Fruit fly (Drosophila melanogaster) whole organism, embryonic: ENCODE data around the gene CG3347.

Experiments used
- Atf3 ChIP-seq: fragments of 200-800 bp; sonication (Bioruptor generic); optimal IDR thresholded peaks from 3 replicates; lab custom pipeline; 2016; ENCODE audit warnings: missing biosample characterization, missing genetic modification characterization
- Bteb2 ChIP-seq: fragments of 200-800 bp; sonication (Bioruptor generic); optimal IDR thresholded peaks from 2 replicates; lab custom pipeline; 2016; ENCODE audit warnings: missing biosample characterization, missing genetic modification characterization
- CG10147 ChIP-seq: fragments of 200-800 bp; sonication (Bioruptor generic); optimal IDR thresholded peaks from 2 replicates; lab custom pipeline; 2019; ENCODE audit warnings: missing biosample characterization, mild to moderate bottlenecking, missing genetic modification characterization, moderate library complexity
- CG10274 ChIP-seq: fragments of 200-800 bp; sonication (Bioruptor generic); optimal IDR thresholded peaks from 3 replicates; lab custom pipeline; 2017; ENCODE audit warnings: missing biosample characterization, mild to moderate bottlenecking, missing genetic modification characterization
- CG10431 ChIP-seq: fragments of 200-800 bp; sonication (Bioruptor generic); optimal IDR thresholded peaks from 3 replicates; lab custom pipeline; 2018; ENCODE audit warnings: missing biosample characterization, mild to moderate bottlenecking, missing genetic modification characterization
- CG12155 ChIP-seq: fragments of 200-800 bp; sonication (Bioruptor generic); optimal IDR thresholded peaks from 3 replicates; lab custom pipeline; 2016; ENCODE audit warnings: missing biosample characterization, missing genetic modification characterization
- CG12219 ChIP-seq: fragments of 200-800 bp; sonication (Bioruptor generic); optimal IDR thresholded peaks from 3 replicates; lab custom pipeline; 2018; ENCODE audit warnings: missing biosample characterization, mild to moderate bottlenecking, missing genetic modification characterization
- CG12744 ChIP-seq: fragments of 200-800 bp; sonication (Bioruptor generic); optimal IDR thresholded peaks from 2 replicates; lab custom pipeline; 2016; ENCODE audit warnings: missing biosample characterization, missing genetic modification characterization
- CG14710 ChIP-seq: fragments of 200-800 bp; sonication (Bioruptor generic); optimal IDR thresholded peaks from 3 replicates; lab custom pipeline; 2019; ENCODE audit warnings: missing biosample characterization, mild to moderate bottlenecking, missing genetic modification characterization, moderate library complexity
- CG1529 ChIP-seq: fragments of 200-800 bp; sonication (Bioruptor generic); optimal IDR thresholded peaks from 3 replicates; lab custom pipeline; 2018; ENCODE audit warnings: missing biosample characterization, missing genetic modification characterization
- CG2875 ChIP-seq: fragments of 200-800 bp; sonication (Bioruptor generic); optimal IDR thresholded peaks from 2 replicates; lab custom pipeline; 2017; ENCODE audit warnings: missing biosample characterization, mild to moderate bottlenecking, missing genetic modification characterization, missing genetic modification reagents
- CG30431 ChIP-seq: fragments of 200-800 bp; sonication (Bioruptor generic); optimal IDR thresholded peaks from 2 replicates; lab custom pipeline; 2017; ENCODE audit warnings: missing biosample characterization, missing genetic modification characterization
- CG31441 ChIP-seq: fragments of 200-800 bp; sonication (Bioruptor generic); IDR thresholded peaks from 2 replicates; pipeline ENCODE4 v1.3.6; 2022; ENCODE audit warnings: missing biosample characterization, missing genetic modification characterization
- CG32772 ChIP-seq: fragments of 200-800 bp; sonication (Bioruptor generic); IDR thresholded peaks from 2 replicates; pipeline ENCODE4 v1.3.6; 2022; ENCODE audit warnings: missing biosample characterization, missing genetic modification characterization
- CG42726 ChIP-seq: fragments of 200-800 bp; sonication (Bioruptor generic); IDR thresholded peaks from 2 replicates; pipeline ENCODE4 v1.3.6; 2022; ENCODE audit warnings: missing biosample characterization, missing genetic modification characterization; ENCODE audit not compliant: partially characterized antibody
- CG5245 ChIP-seq: fragments of 200-800 bp; sonication (Bioruptor generic); optimal IDR thresholded peaks from 3 replicates; lab custom pipeline; 2016; ENCODE audit warnings: missing biosample characterization, missing genetic modification characterization
- CG7271 ChIP-seq: fragments of 200-800 bp; sonication (Bioruptor generic); optimal IDR thresholded peaks from 2 replicates; lab custom pipeline; 2018; ENCODE audit warnings: missing biosample characterization, mild to moderate bottlenecking, missing genetic modification characterization, moderate library complexity
- CG7745 ChIP-seq: fragments of 200-800 bp; sonication (Bioruptor generic); optimal IDR thresholded peaks from 2 replicates; lab custom pipeline; 2018; ENCODE audit warnings: missing biosample characterization, mild to moderate bottlenecking, missing genetic modification characterization, moderate library complexity
- CG8944 ChIP-seq: fragments of 200-800 bp; sonication (Bioruptor generic); optimal IDR thresholded peaks from 3 replicates; lab custom pipeline; 2016; ENCODE audit warnings: missing biosample characterization, missing genetic modification characterization
- Dp ChIP-seq: fragments of 200-800 bp; sonication (Bioruptor generic); optimal IDR thresholded peaks from 2 replicates; lab custom pipeline; 2018; ENCODE audit warnings: missing biosample characterization, mild to moderate bottlenecking, missing genetic modification characterization, moderate library complexity
- Eip74EF ChIP-seq, 2 experiments: fragments of 200-800 bp in 1 of 2; fragments of >200 bp in 1 of 2; sonication (Bioruptor generic) in 1 of 2; optimal IDR thresholded peaks; 2 replicates each; lab custom pipeline; 2017 to 2019; ENCODE audit warnings: missing biosample characterization in 2 of 2, missing genetic modification characterization in 2 of 2, mild to moderate bottlenecking in 1 of 2, moderate library complexity in 1 of 2
- Elba2 ChIP-seq: fragments of 200-800 bp; sonication (Bioruptor generic); optimal IDR thresholded peaks from 3 replicates; lab custom pipeline; 2016; ENCODE audit warnings: missing biosample characterization, missing genetic modification characterization
- HHEX ChIP-seq: fragments of 200-800 bp; sonication (Bioruptor generic); optimal IDR thresholded peaks from 3 replicates; lab custom pipeline; 2017; ENCODE audit warnings: missing biosample characterization, mild to moderate bottlenecking, missing genetic modification characterization, missing genetic modification reagents
- HLHmδ ChIP-seq: fragments of 200-800 bp; sonication (Bioruptor generic); optimal IDR thresholded peaks from 2 replicates; lab custom pipeline; 2018; ENCODE audit warnings: missing biosample characterization, mild to moderate bottlenecking, missing genetic modification characterization, moderate library complexity
- Jarid2 ChIP-seq: fragments of 200-800 bp; sonication (Bioruptor generic); optimal IDR thresholded peaks from 3 replicates; lab custom pipeline; 2017; ENCODE audit warnings: mild to moderate bottlenecking, missing biosample characterization, missing genetic modification reagents, missing genetic modification characterization
- Max ChIP-seq: fragments of 200-800 bp; sonication (Bioruptor generic); optimal IDR thresholded peaks from 2 replicates; lab custom pipeline; 2016; ENCODE audit warnings: missing biosample characterization, mild to moderate bottlenecking, missing genetic modification characterization
- Opbp ChIP-seq: fragments of 200-800 bp; sonication (Bioruptor generic); IDR thresholded peaks from 3 replicates; pipeline ENCODE4 v1.3.6; 2022; ENCODE audit warnings: missing biosample characterization, missing genetic modification characterization; ENCODE audit not compliant: partially characterized antibody
- Rfx ChIP-seq: fragments of 200-800 bp; sonication (Bioruptor generic); IDR thresholded peaks from 2 replicates; pipeline ENCODE4 v1.3.6; 2022; ENCODE audit warnings: missing biosample characterization, missing genetic modification characterization
- Spps ChIP-seq: fragments of 200-800 bp; sonication (Bioruptor generic); optimal IDR thresholded peaks from 2 replicates; lab custom pipeline; 2018; ENCODE audit warnings: missing biosample characterization, mild to moderate bottlenecking, missing genetic modification characterization
- Ssrp ChIP-seq: fragments of 200-800 bp; sonication (Bioruptor generic); optimal IDR thresholded peaks from 2 replicates; lab custom pipeline; 2018; ENCODE audit warnings: missing biosample characterization, mild to moderate bottlenecking, missing genetic modification characterization, moderate library complexity
- dmrt11E ChIP-seq: fragments of 200-800 bp; sonication (Bioruptor generic); optimal IDR thresholded peaks from 3 replicates; lab custom pipeline; 2018; ENCODE audit warnings: missing biosample characterization, mild to moderate bottlenecking, missing genetic modification characterization, moderate library complexity
- ems ChIP-seq: fragments of 200-800 bp; sonication (Bioruptor generic); optimal IDR thresholded peaks from 3 replicates; lab custom pipeline; 2016; ENCODE audit warnings: missing biosample characterization, missing genetic modification characterization
- eyg ChIP-seq: fragments of 200-800 bp; sonication (Bioruptor generic); optimal IDR thresholded peaks from 3 replicates; lab custom pipeline; 2016; ENCODE audit warnings: missing biosample characterization, missing genetic modification characterization
- fd102C ChIP-seq: fragments of 200-800 bp; sonication (Bioruptor generic); optimal IDR thresholded peaks from 2 replicates; lab custom pipeline; 2018; ENCODE audit warnings: missing biosample characterization, mild to moderate bottlenecking, missing genetic modification characterization, moderate library complexity
- fu2 ChIP-seq: fragments of 200-800 bp; sonication (Bioruptor generic); optimal IDR thresholded peaks from 2 replicates; lab custom pipeline; 2016; ENCODE audit warnings: missing biosample characterization, missing genetic modification characterization
- gsb-n ChIP-seq: fragments of 200-800 bp; sonication (Bioruptor generic); optimal IDR thresholded peaks from 3 replicates; lab custom pipeline; 2018; ENCODE audit warnings: missing biosample characterization, mild to moderate bottlenecking, missing genetic modification characterization
- pzg ChIP-seq: fragments of 200-800 bp; sonication (Bioruptor generic); optimal IDR thresholded peaks from 3 replicates; lab custom pipeline; 2018; ENCODE audit warnings: missing biosample characterization, mild to moderate bottlenecking, missing genetic modification characterization, moderate library complexity
- sc ChIP-seq, 3 experiments: fragments of >200 bp in 2 of 3; fragments of 200-800 bp in 1 of 3; sonication (Bioruptor generic) in 1 of 3; optimal IDR thresholded peaks; 2 replicates in 2 of 3; 3 replicates in 1 of 3; lab custom pipeline; 2017; ENCODE audit warnings: mild to moderate bottlenecking in 1 of 3, missing biosample characterization in 1 of 3, missing genetic modification characterization in 1 of 3, missing genetic modification reagents in 1 of 3
- sd ChIP-seq: fragments of 200-800 bp; sonication (Bioruptor generic); optimal IDR thresholded peaks from 3 replicates; lab custom pipeline; 2018; ENCODE audit warnings: missing biosample characterization, mild to moderate bottlenecking, missing genetic modification characterization, moderate library complexity
- sens ChIP-seq: fragments of 200-800 bp; sonication (Bioruptor generic); peaks from one replicate; lab custom pipeline; 2016; ENCODE audit warnings: missing biosample characterization, missing genetic modification characterization
- tin ChIP-seq: fragments of 200-800 bp; sonication (Bioruptor generic); optimal IDR thresholded peaks from 3 replicates; lab custom pipeline; 2016; ENCODE audit warnings: missing biosample characterization, missing genetic modification characterization
- tna ChIP-seq: fragments of 200-800 bp; sonication (Bioruptor generic); IDR thresholded peaks from 2 replicates; pipeline ENCODE4 v1.3.6; 2022; ENCODE audit warnings: missing biosample characterization, missing genetic modification characterization; ENCODE audit not compliant: partially characterized antibody
- trem ChIP-seq: fragments of 200-800 bp; optimal IDR thresholded peaks from 3 replicates; lab custom pipeline; 2019; ENCODE audit warnings: missing biosample characterization, mild to moderate bottlenecking, missing genetic modification characterization, moderate library complexity
- tup ChIP-seq: fragments of 200-800 bp; sonication (Bioruptor generic); optimal IDR thresholded peaks from 2 replicates; lab custom pipeline; 2016; ENCODE audit warnings: missing biosample characterization, mild to moderate bottlenecking, missing genetic modification characterization, moderate library complexity

The CG3347 gene

DNA sequence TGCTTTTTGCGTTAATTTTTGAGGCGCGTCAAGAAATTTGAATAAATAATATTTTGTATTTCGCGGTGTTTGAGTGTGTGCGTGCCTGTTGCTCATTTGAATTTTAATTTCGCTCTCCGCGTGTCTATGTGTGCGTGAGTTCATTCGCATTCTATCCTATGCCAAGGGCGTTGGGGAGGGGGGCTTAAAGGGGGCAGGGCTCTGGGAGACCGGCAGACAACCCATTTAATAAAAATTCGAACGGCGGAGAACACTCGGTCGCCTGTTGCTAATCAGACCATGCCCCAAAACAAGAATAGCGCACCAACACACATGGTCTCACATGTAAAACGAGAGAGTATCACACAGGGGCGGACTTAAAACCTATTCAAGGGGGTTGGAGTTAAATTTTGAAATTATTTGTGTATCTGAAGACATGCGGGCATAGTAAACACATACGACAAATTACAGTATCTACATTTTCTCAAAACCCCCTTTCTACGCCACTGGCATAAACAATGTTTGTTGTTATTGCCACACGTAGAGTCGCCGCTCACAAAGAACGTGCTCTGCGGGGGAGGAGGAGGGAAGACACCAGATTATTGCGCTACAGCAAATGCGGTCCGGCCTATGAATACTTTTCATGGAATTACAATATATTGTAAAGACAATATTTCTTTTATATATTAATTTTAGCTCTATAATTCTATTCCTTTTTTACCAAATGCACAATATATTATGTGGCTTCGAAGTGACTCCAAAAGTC, 32.7 kb downstream of the CG3347 start (continued):
- TF ChIP-seq fu2 (GFP tag; lab: Kevin White, UChicago): peak; percentile 99
- no peak for TF ChIP-seq CG42726 (GFP tag; lab: Robert Waterston, UW)
- peak; percentile 97 for TF ChIP-seq CG7271
- peak; percentile 100 for TF ChIP-seq CG8944 (GFP tag; lab: Kevin White, UChicago)
- TF ChIP-seq, all 482 proteins: peak for 452

DNA sequence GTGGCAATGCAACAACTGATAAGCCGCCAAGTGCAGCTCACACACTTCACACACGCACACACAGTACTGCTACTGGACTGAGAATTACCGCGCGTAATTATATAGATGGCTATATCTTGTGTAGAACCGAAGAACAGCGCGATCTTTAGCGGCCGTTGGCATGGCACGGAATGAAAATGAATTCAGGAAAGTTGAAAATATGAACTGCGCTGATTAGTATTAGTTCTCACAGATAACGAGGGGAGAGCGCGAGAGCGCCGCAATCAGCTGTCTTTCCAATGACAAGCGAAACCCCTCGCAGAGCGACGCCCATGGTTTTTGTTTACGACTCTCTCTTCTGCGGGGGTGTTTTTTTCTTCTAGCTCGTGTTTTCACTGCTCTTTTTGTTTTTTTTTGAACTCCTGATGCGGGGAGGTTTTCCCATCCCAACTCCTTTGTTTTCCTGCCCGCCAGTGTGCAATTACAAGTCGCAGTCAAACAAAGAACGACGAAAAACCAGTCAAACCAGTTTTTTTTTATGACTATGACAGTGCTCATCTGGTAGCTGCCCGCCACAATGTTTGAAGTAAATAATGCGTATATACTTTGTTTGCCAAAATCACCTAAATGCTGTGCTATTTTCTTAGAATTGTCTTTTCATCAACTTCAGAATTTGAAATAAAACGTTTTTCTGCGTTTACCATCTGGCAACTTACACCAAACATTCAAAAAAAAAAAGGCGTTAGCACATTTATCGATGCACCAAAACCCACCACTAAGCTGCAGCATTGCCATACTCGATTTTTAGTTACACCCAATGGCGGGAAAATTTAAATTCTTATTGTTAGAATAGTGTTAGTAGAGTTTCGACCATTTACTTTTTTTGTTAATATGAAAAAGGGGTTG, 34.0 kb downstream of the CG3347 start, which contains the start of gene CG9663:
TSS of gene CG9663 (minus strand) at position 173 of the 885 bp plus-strand sequence.
- no peak for TF ChIP-seq CG12744 (GFP tag; lab: Kevin White, UChicago)
- TF ChIP-seq eyg (GFP tag; lab: Kevin White, UChicago): no peak
- TF ChIP-seq HHEX: no peak
- TF ChIP-seq ems (GFP tag; lab: Kevin White, UChicago): no peak
- TF ChIP-seq fd102C (GFP tag; lab: Kevin White, UChicago): no peak
- TF ChIP-seq CG2875: no peak
- TF ChIP-seq Ssrp: no peak
- no peak for TF ChIP-seq Atf3
- TF ChIP-seq CG30431 (GFP tag; lab: Kevin White, UChicago): no peak
- no peak for TF ChIP-seq sc (optimal IDR thresholded peaks at IDR 0.05; lab: Kevin White, UChicago)
- TF ChIP-seq sc (GFP tag; optimal IDR thresholded peaks at IDR 0.05; lab: Kevin White, UChicago): no peak
- no peak for TF ChIP-seq CG5245 (GFP tag; lab: Kevin White, UChicago)
- TF ChIP-seq CG12155 (GFP tag; lab: Kevin White, UChicago): no peak
- TF ChIP-seq Opbp: 0 out of 3 replicates have a peak, but pooled peaks have one; percentile 44
- TF ChIP-seq Elba2: peak; percentile 66
- TF ChIP-seq pzg: peak; percentile 70
- TF ChIP-seq CG31441 (GFP tag; lab: Robert Waterston, UW): no peak
- peak; percentile 11 for TF ChIP-seq CG7745 (tag; lab: Kevin White, UChicago)
- no peak for TF ChIP-seq tna (GFP tag; lab: Robert Waterston, UW)
- TF ChIP-seq trem: peak; percentile 43
- TF ChIP-seq Dp (GFP tag; lab: Kevin White, UChicago): peak; percentile 95
- no peak for TF ChIP-seq tup (GFP tag; lab: Kevin White, UChicago)
- peak; percentile 52 for TF ChIP-seq Rfx
- no peak for TF ChIP-seq HLHmδ (GFP tag; lab: Kevin White, UChicago)
- no peak for TF ChIP-seq CG10147 (GFP tag; lab: Kevin White, UChicago)
- no peak for TF ChIP-seq CG32772 (GFP tag; lab: Robert Waterston, UW)
- TF ChIP-seq Eip74EF (GFP tag; optimal IDR thresholded peaks at IDR 0.05; lab: Kevin White, UChicago): peak in 1 of 2 experiments; percentile 5
- TF ChIP-seq Spps (tag; lab: Kevin White, UChicago): no peak
- no peak for TF ChIP-seq dmrt11E (tag; lab: Kevin White, UChicago)
- peak; percentile 19 for TF ChIP-seq sens (GFP tag; lab: Kevin White, UChicago)
- peak; percentile 14 for TF ChIP-seq CG12219 (GFP tag; lab: Kevin White, UChicago)
- TF ChIP-seq Jarid2 (GFP tag; lab: Kevin White, UChicago): peak; percentile 82
- TF ChIP-seq CG14710 (tag; lab: Kevin White, UChicago): peak; percentile 77
- no peak for TF ChIP-seq CG1529 (GFP tag; lab: Kevin White, UChicago)
- no peak for TF ChIP-seq tin (GFP tag; lab: Kevin White, UChicago)
- TF ChIP-seq CG10431 (GFP tag; lab: Kevin White, UChicago): peak; percentile 51
- TF ChIP-seq CG10274 (GFP tag; lab: Kevin White, UChicago): no peak
- TF ChIP-seq Bteb2 (GFP tag; lab: Kevin White, UChicago): no peak
- no peak for TF ChIP-seq gsb-n (tag; lab: Kevin White, UChicago)
- peak; percentile 11 for TF ChIP-seq Max (GFP tag; lab: Kevin White, UChicago)
- TF ChIP-seq sd (tag; lab: Kevin White, UChicago): peak; percentile 29
